Worm (Caenorhabditis elegans): ENCODE data around the gene mig-17.

Gene mig-17

ce11 chrV:11403702-11404101 is 42.8 kb upstream of the mig-17 start:
- TF ChIP-seq ztf-4 (tag; optimal IDR thresholded peaks at IDR 0.05) (no peak), nhr-19 (GFP tag; conservative IDR thresholded peaks at IDR 0.05) (no peak), ceh-90 (tag; optimal IDR thresholded peaks at IDR 0.05) (no peak), tlp-1 (tag; optimal IDR thresholded peaks at IDR 0.05) (no peak), elt-2 (tag; optimal IDR thresholded peaks at IDR 0.05) (peak; percentile 90), nhr-11 (tag; optimal IDR thresholded peaks at IDR 0.05) (no peak), unc-30 (tag; optimal IDR thresholded peaks at IDR 0.05) (no peak), ama-1 (optimal IDR thresholded peaks at IDR 0.05) (no peak), grh-1 (GFP tag; IDR thresholded peaks at IDR 0.05) (no peak), irx-1 (tag; optimal IDR thresholded peaks at IDR 0.05) (no peak), mab-9 (GFP tag; IDR thresholded peaks at IDR 0.05) (no peak), lin-35 (GFP tag; optimal IDR thresholded peaks at IDR 0.05) (peak in 1 of 2 experiments; percentile 20), lin-14 (GFP tag; optimal IDR thresholded peaks at IDR 0.05) (no peak), nhr-12 (tag; optimal IDR thresholded peaks at IDR 0.05) (no peak), fkh-4 (tag; optimal IDR thresholded peaks at IDR 0.05; ENCODE audit: borderline replicate concordance) (no peak), dsc-1 (tag; optimal IDR thresholded peaks at IDR 0.05) (no peak), pqm-1 (tag; optimal IDR thresholded peaks at IDR 0.05) (peak; percentile 52), snu-23 (GFP tag; optimal IDR thresholded peaks at IDR 0.05) (no peak), nhr-85 (tag) (no peak), nhr-20 (tag; optimal IDR thresholded peaks at IDR 0.05) (no peak), nhr-28 (tag; optimal IDR thresholded peaks at IDR 0.05) (no peak)

ce11 chrV:11407251-11407650 is 39.2 kb upstream of the mig-17 start, which contains the start of gene K03B8.6:
K03B8.6 (plus strand) TSS chrV:11407584.
- no peak for TF ChIP-seq hlh-4 (tag; optimal IDR thresholded peaks at IDR 0.05)

ce11 chrV:11410902-11411561 is 35.5 kb upstream of the mig-17 start, which contains the start of the genes K03B8.8 and grl-3:
K03B8.8 (minus strand) TSS chrV:11411002.
grl-3 (plus strand) TSS chrV:11411511.
- TF ChIP-seq tlp-1 (tag; optimal IDR thresholded peaks at IDR 0.05) (no peak), nhr-237 (tag; optimal IDR thresholded peaks at IDR 0.05) (no peak)

ce11 chrV:11412125-11412524 is 34.4 kb upstream of the mig-17 start:
- TF ChIP-seq snpc-4 (tag; optimal IDR thresholded peaks at IDR 0.05) (peak; percentile 32), lin-35 (GFP tag; optimal IDR thresholded peaks at IDR 0.05) (peak in 1 of 2 experiments; percentile 81), skn-1 (tag; optimal IDR thresholded peaks at IDR 0.05) (peak; percentile 33), efl-1 (optimal IDR thresholded peaks at IDR 0.05) (peak; percentile 11 to 46), efl-1 (GFP tag; optimal IDR thresholded peaks at IDR 0.05 in 1 of 2) (peak; percentile 23 to 93), nhr-85 (tag) (peak; percentile 78), ets-5 (GFP tag; IDR thresholded peaks at IDR 0.05) (no peak), efl-3 (GFP tag; optimal IDR thresholded peaks at IDR 0.05) (no peak), aha-1 (tag; optimal IDR thresholded peaks at IDR 0.05) (no peak), elt-2 (tag; optimal IDR thresholded peaks at IDR 0.05) (peak; percentile 72), sup-37 (GFP tag; optimal IDR thresholded peaks at IDR 0.05) (peak; percentile 9), nhr-20 (tag; optimal IDR thresholded peaks at IDR 0.05) (peak; percentile 72), fkh-10 (GFP tag; optimal IDR thresholded peaks at IDR 0.05) (no peak), unc-62 (GFP tag; optimal IDR thresholded peaks at IDR 0.05) (no peak), ceh-82 (tag; optimal IDR thresholded peaks at IDR 0.05) (peak in 1 of 3 experiments; percentile 3), snu-23 (GFP tag; optimal IDR thresholded peaks at IDR 0.05) (peak; percentile 74), lin-39 (tag; optimal IDR thresholded peaks at IDR 0.05) (no peak), xbp-1 (tag; optimal IDR thresholded peaks at IDR 0.05) (peak; percentile 6), lin-15B (tag; optimal IDR thresholded peaks at IDR 0.05) (no peak), elt-3 (tag; optimal IDR thresholded peaks at IDR 0.05) (peak in 2 of 6 experiments; percentile 19 to 23), mab-9 (GFP tag; IDR thresholded peaks at IDR 0.05) (no peak), mep-1 (tag; optimal IDR thresholded peaks at IDR 0.05) (peak; percentile 35), lin-14 (GFP tag; optimal IDR thresholded peaks at IDR 0.05) (peak; percentile 68), rnt-1 (tag; optimal IDR thresholded peaks at IDR 0.05) (peak; percentile 71), swsn-7 (tag; optimal IDR thresholded peaks at IDR 0.05) (peak; percentile 42), egl-13 (tag; optimal IDR thresholded peaks at IDR 0.05) (no peak), nhr-77 (tag; optimal IDR thresholded peaks at IDR 0.05) (peak; percentile 51), dpl-1 (GFP tag; optimal IDR thresholded peaks at IDR 0.05) (peak; percentile 16 to 31 (median 20)), unc-98 (GFP tag; IDR thresholded peaks at IDR 0.05) (peak; percentile 43), C16A3.4 (tag; optimal IDR thresholded peaks at IDR 0.05) (peak; percentile 19), nhr-19 (GFP tag; conservative IDR thresholded peaks at IDR 0.05) (peak; percentile 73), nhr-90 (tag; optimal IDR thresholded peaks at IDR 0.05; ENCODE audit: poor library complexity) (peak; percentile 61)
